Worm (Caenorhabditis elegans) whole organism, late embryonic: ENCODE measurements around the gene aat-3.
A peak's percentile ranks its signal among the peaks of the same experiment; 100 is the strongest.

Experiments used
- C08G9.2 ChIP-seq: sonication (generic microtip); optimal IDR thresholded peaks from 2 replicates; lab custom pipeline; 2016; ENCODE audit warnings: mild to moderate bottlenecking, missing genetic modification characterization, moderate library complexity, missing compliant biosample characterization
- F13H6.1 ChIP-seq: sonication (generic microtip); optimal IDR thresholded peaks from 2 replicates; lab custom pipeline; 2016; ENCODE audit warnings: missing genetic modification characterization, missing compliant biosample characterization
- Y22D7AL.16 ChIP-seq: sonication (generic microtip); optimal IDR thresholded peaks from 2 replicates; lab custom pipeline; 2016; ENCODE audit warnings: missing genetic modification characterization, missing compliant biosample characterization
- ahr-1 ChIP-seq: sonication (generic microtip); optimal IDR thresholded peaks from 2 replicates; lab custom pipeline; 2016; ENCODE audit warnings: missing genetic modification characterization, missing compliant biosample characterization
- ceh-18 ChIP-seq: sonication (generic microtip); optimal IDR thresholded peaks from 2 replicates; lab custom pipeline; 2016; ENCODE audit warnings: missing genetic modification characterization, missing compliant biosample characterization
- ceh-19 ChIP-seq: fragments of 200-800 bp; sonication (Bioruptor generic); optimal IDR thresholded peaks from 2 replicates; lab custom pipeline; 2018; ENCODE audit warnings: mild to moderate bottlenecking, missing genetic modification characterization, missing compliant biosample characterization
- ceh-2 ChIP-seq: sonication (generic microtip); optimal IDR thresholded peaks from 2 replicates; lab custom pipeline; 2016; ENCODE audit warnings: missing genotype, missing genetic modification characterization, missing compliant biosample characterization
- ceh-24 ChIP-seq: sonication (generic microtip); optimal IDR thresholded peaks from 2 replicates; lab custom pipeline; 2016; ENCODE audit warnings: mild to moderate bottlenecking, missing genetic modification characterization, missing compliant biosample characterization
- ceh-34 ChIP-seq: sonication (generic microtip); optimal IDR thresholded peaks from 2 replicates; lab custom pipeline; 2016; ENCODE audit warnings: mild to moderate bottlenecking, missing genetic modification characterization, missing compliant biosample characterization
- ceh-48 ChIP-seq: sonication (generic microtip); optimal IDR thresholded peaks from 2 replicates; lab custom pipeline; 2016; ENCODE audit warnings: missing genetic modification characterization, inconsistent platforms, missing compliant biosample characterization
- ceh-9 ChIP-seq: sonication (generic microtip); optimal IDR thresholded peaks from 2 replicates; lab custom pipeline; 2016; ENCODE audit warnings: mild to moderate bottlenecking, missing genetic modification characterization, inconsistent platforms, missing compliant biosample characterization
- che-1 ChIP-seq: sonication (generic microtip); optimal IDR thresholded peaks from 2 replicates; lab custom pipeline; 2016; ENCODE audit warnings: mild to moderate bottlenecking, missing genetic modification characterization, missing compliant biosample characterization
- dmd-4 ChIP-seq: sonication (generic microtip); optimal IDR thresholded peaks from 2 replicates; lab custom pipeline; 2016; ENCODE audit warnings: borderline replicate concordance, missing genetic modification characterization, missing compliant biosample characterization
- dve-1 ChIP-seq: sonication (generic microtip); optimal IDR thresholded peaks from 2 replicates; lab custom pipeline; 2017; ENCODE audit warnings: antibody characterized with exemption, mild to moderate bottlenecking, missing genetic modification characterization, missing compliant biosample characterization
- elt-2 ChIP-seq: sonication (generic microtip); optimal IDR thresholded peaks from 2 replicates; lab custom pipeline; 2016; ENCODE audit warnings: missing genetic modification reagents, missing genetic modification characterization, missing compliant biosample characterization
- elt-4 ChIP-seq: sonication (generic microtip); optimal IDR thresholded peaks from 2 replicates; lab custom pipeline; 2016; ENCODE audit warnings: missing genetic modification characterization, missing compliant biosample characterization
- eyg-1 ChIP-seq: sonication (generic microtip); optimal IDR thresholded peaks from 2 replicates; lab custom pipeline; 2016; ENCODE audit warnings: missing genotype, missing genetic modification characterization, missing compliant biosample characterization
- fkh-6 ChIP-seq: sonication (generic microtip); optimal IDR thresholded peaks from 2 replicates; lab custom pipeline; 2016; ENCODE audit warnings: missing genetic modification characterization, missing compliant biosample characterization
- gmeb-2 ChIP-seq: sonication (generic microtip); optimal IDR thresholded peaks from 2 replicates; lab custom pipeline; 2016; ENCODE audit warnings: missing genetic modification characterization, inconsistent platforms, missing compliant biosample characterization
- hlh-13 ChIP-seq: fragments of 200-800 bp; sonication (Bioruptor generic); optimal IDR thresholded peaks from 2 replicates; lab custom pipeline; 2018; ENCODE audit warnings: mild to moderate bottlenecking, missing genetic modification characterization, missing compliant biosample characterization
- hlh-15 ChIP-seq: sonication (generic microtip); optimal IDR thresholded peaks from 2 replicates; lab custom pipeline; 2016; ENCODE audit warnings: missing genetic modification characterization, missing compliant biosample characterization
- hlh-6 ChIP-seq: sonication (generic microtip); optimal IDR thresholded peaks from 2 replicates; lab custom pipeline; 2016; ENCODE audit warnings: missing genotype, missing genetic modification characterization, missing compliant biosample characterization
- hlh-8 ChIP-seq: sonication (generic microtip); optimal IDR thresholded peaks from 2 replicates; lab custom pipeline; 2016; ENCODE audit warnings: missing genotype, missing genetic modification characterization, missing compliant biosample characterization
- lin-11 ChIP-seq: fragments of 200-800 bp; sonication (Bioruptor generic); optimal IDR thresholded peaks from 2 replicates; lab custom pipeline; 2018; ENCODE audit warnings: mild to moderate bottlenecking, missing genetic modification characterization, missing compliant biosample characterization
- mec-3 ChIP-seq: sonication (generic microtip); optimal IDR thresholded peaks from 2 replicates; lab custom pipeline; 2016; ENCODE audit warnings: borderline replicate concordance, missing genetic modification characterization, missing compliant biosample characterization
- nfya-1 ChIP-seq: sonication (generic microtip); optimal IDR thresholded peaks from 2 replicates; lab custom pipeline; 2017; ENCODE audit warnings: missing genetic modification characterization, mild to moderate bottlenecking, missing compliant biosample characterization, antibody characterized with exemption, moderate library complexity
- nhr-11 ChIP-seq: fragments of 150-350 bp; optimal IDR thresholded peaks from 2 replicates; lab custom pipeline; 2014; ENCODE audit warnings: missing biosample characterization, missing genetic modification characterization
- npax-4 ChIP-seq: sonication (generic microtip); optimal IDR thresholded peaks from 2 replicates; lab custom pipeline; 2016; ENCODE audit warnings: missing genetic modification characterization, missing compliant biosample characterization
- pat-9 ChIP-seq: fragments of 200-800 bp; sonication (Bioruptor generic); optimal IDR thresholded peaks from 2 replicates; lab custom pipeline; 2018; ENCODE audit warnings: mild to moderate bottlenecking, missing genetic modification characterization, moderate library complexity, missing compliant biosample characterization
- pha-4 ChIP-seq: fragments of 150-350 bp; optimal IDR thresholded peaks from 2 replicates; lab custom pipeline; 2018; ENCODE audit warnings: missing biosample characterization, missing genetic modification reagents, missing genetic modification characterization
- pros-1 ChIP-seq: fragments of 150-350 bp; optimal IDR thresholded peaks from 2 replicates; lab custom pipeline; 2014; ENCODE audit warnings: missing biosample characterization, missing genetic modification reagents, missing genetic modification characterization
- sdc-2 ChIP-seq: sonication (generic microtip); optimal IDR thresholded peaks from 2 replicates; lab custom pipeline; 2016; ENCODE audit warnings: missing genotype, missing genetic modification characterization, missing compliant biosample characterization
- sox-2 ChIP-seq: fragments of 200-800 bp; sonication (Bioruptor generic); IDR thresholded peaks from 2 replicates; pipeline ENCODE4 v1.3.6; 2022; ENCODE audit warnings: missing genetic modification reagents, missing genetic modification characterization, missing compliant biosample characterization
- sox-4 ChIP-seq: sonication (generic microtip); optimal IDR thresholded peaks from 2 replicates; lab custom pipeline; 2017; ENCODE audit warnings: mild to moderate bottlenecking, missing genetic modification characterization, inconsistent platforms, missing compliant biosample characterization
- tbx-2 ChIP-seq: sonication (generic microtip); optimal IDR thresholded peaks from 2 replicates; lab custom pipeline; 2016; ENCODE audit warnings: missing genetic modification characterization, missing compliant biosample characterization
- ttx-3 ChIP-seq: sonication (generic microtip); optimal IDR thresholded peaks from 2 replicates; lab custom pipeline; 2016; ENCODE audit warnings: missing genetic modification reagents, missing genetic modification characterization, missing compliant biosample characterization
- unc-42 ChIP-seq: sonication (generic microtip); optimal IDR thresholded peaks from 2 replicates; lab custom pipeline; 2016; ENCODE audit warnings: missing genotype, missing genetic modification characterization, missing compliant biosample characterization
- unc-55 ChIP-seq: sonication (generic microtip); optimal IDR thresholded peaks from 2 replicates; lab custom pipeline; 2017; ENCODE audit warnings: missing biosample characterization, missing genetic modification reagents, missing genetic modification characterization
- zip-5 ChIP-seq: sonication (generic microtip); optimal IDR thresholded peaks from 2 replicates; lab custom pipeline; 2016; ENCODE audit warnings: missing genetic modification characterization, missing compliant biosample characterization

Gene aat-3

ce11 chrX:2592670-2593280 lies 40.7 kb downstream of the aat-3 start:
- TF ChIP-seq ceh-19 (GFP tag; lab: Kevin White, UChicago) = no peak
- TF ChIP-seq hlh-8 = no peak
- TF ChIP-seq C08G9.2 = no peak
- TF ChIP-seq dve-1 (tag; lab: Kevin White, UChicago) = no peak
- no peak for TF ChIP-seq ceh-48
- no peak for TF ChIP-seq mec-3 (tag; lab: Kevin White, UChicago)
- TF ChIP-seq eyg-1 (tag; lab: Kevin White, UChicago) = no peak
- TF ChIP-seq ceh-18 (tag; lab: Kevin White, UChicago) = no peak

- TF ChIP-seq dve-1 (tag; lab: Kevin White, UChicago) (no peak), che-1 (no peak), ceh-34 (tag; lab: Kevin White, UChicago) (no peak), ahr-1 (no peak), tbx-2 (tag; lab: Kevin White, UChicago) (no peak)
- TF ChIP-seq, all 69 proteins: peak for 0
Observed at ce11 chrX:2593703-2594102, 41.6 kb downstream of the aat-3 start, which contains the start of the genes nhr-40 and T03G6.7. Gene nhr-40 (plus strand): TSS chrX:2594003. Gene T03G6.7 (plus strand): TSS chrX:2594039.

- TF ChIP-seq ahr-1 (no peak), mec-3 (tag; lab: Kevin White, UChicago) (no peak), ceh-18 (tag; lab: Kevin White, UChicago) (peak; percentile 39), unc-55 (GFP tag; lab: Kevin White, UChicago) (peak; percentile 35)
Observed at ce11 chrX:2595027-2595756, 43.1 kb downstream of the aat-3 start.

- no peak for TF ChIP-seq nfya-1 (tag; lab: Kevin White, UChicago)
- no peak for TF ChIP-seq npax-4 (tag; lab: Kevin White, UChicago)
- no peak for TF ChIP-seq nhr-11 (tag; lab: Kevin White, UChicago)
- no peak for TF ChIP-seq pros-1 (tag; lab: Kevin White, UChicago)
- no peak for TF ChIP-seq gmeb-2 (tag; lab: Kevin White, UChicago)
- no peak for TF ChIP-seq ceh-24 (tag; lab: Kevin White, UChicago)
- TF ChIP-seq ceh-2 = no peak
- no peak for TF ChIP-seq hlh-8
- no peak for TF ChIP-seq ceh-9 (tag; lab: Kevin White, UChicago)
Observed at ce11 chrX:2595757-2596059, 43.6 kb downstream of the aat-3 start.

- TF ChIP-seq mec-3 (tag; lab: Kevin White, UChicago) (no peak), che-1 (no peak), zip-5 (tag; lab: Kevin White, UChicago) (no peak), sox-2 (GFP tag; lab: Robert Waterston, UW) (no peak), pros-1 (tag; lab: Kevin White, UChicago) (no peak), unc-55 (GFP tag; lab: Kevin White, UChicago) (no peak), npax-4 (tag; lab: Kevin White, UChicago) (no peak), ahr-1 (no peak), hlh-13 (GFP tag; lab: Kevin White, UChicago) (no peak), dmd-4 (tag; lab: Kevin White, UChicago) (no peak), pha-4 (tag; lab: Kevin White, UChicago) (no peak), sdc-2 (tag; lab: Kevin White, UChicago) (no peak), hlh-15 (tag; lab: Kevin White, UChicago) (no peak), lin-11 (tag; lab: Kevin White, UChicago) (no peak)
Observed at ce11 chrX:2596605-2597004, 44.5 kb downstream of the aat-3 start.

- TF ChIP-seq pha-4 (tag; lab: Kevin White, UChicago) (no peak), elt-4 (no peak), F13H6.1 (tag; lab: Kevin White, UChicago) (peak; percentile 37), sox-4 (tag; lab: Kevin White, UChicago) (no peak), elt-2 (tag; lab: Kevin White, UChicago) (no peak), unc-42 (tag; lab: Kevin White, UChicago) (peak; percentile 75), C08G9.2 (peak; percentile 40), sox-2 (GFP tag; lab: Robert Waterston, UW) (no peak), ahr-1 (no peak), fkh-6 (tag; lab: Kevin White, UChicago) (peak; percentile 37), sdc-2 (tag; lab: Kevin White, UChicago) (peak; percentile 2), ceh-34 (tag; lab: Kevin White, UChicago) (peak; percentile 53), ttx-3 (no peak), pat-9 (no peak), ceh-24 (tag; lab: Kevin White, UChicago) (no peak), lin-11 (tag; lab: Kevin White, UChicago) (no peak), Y22D7AL.16 (tag; lab: Kevin White, UChicago) (no peak), hlh-6 (tag; lab: Kevin White, UChicago) (peak; percentile 74), hlh-8 (no peak)
Observed at ce11 chrX:2598833-2599279, 46.8 kb downstream of the aat-3 start.
